Fruit fly (Drosophila melanogaster): ENCODE data around the gene CG5111.

CG5111 gene

DNA sequence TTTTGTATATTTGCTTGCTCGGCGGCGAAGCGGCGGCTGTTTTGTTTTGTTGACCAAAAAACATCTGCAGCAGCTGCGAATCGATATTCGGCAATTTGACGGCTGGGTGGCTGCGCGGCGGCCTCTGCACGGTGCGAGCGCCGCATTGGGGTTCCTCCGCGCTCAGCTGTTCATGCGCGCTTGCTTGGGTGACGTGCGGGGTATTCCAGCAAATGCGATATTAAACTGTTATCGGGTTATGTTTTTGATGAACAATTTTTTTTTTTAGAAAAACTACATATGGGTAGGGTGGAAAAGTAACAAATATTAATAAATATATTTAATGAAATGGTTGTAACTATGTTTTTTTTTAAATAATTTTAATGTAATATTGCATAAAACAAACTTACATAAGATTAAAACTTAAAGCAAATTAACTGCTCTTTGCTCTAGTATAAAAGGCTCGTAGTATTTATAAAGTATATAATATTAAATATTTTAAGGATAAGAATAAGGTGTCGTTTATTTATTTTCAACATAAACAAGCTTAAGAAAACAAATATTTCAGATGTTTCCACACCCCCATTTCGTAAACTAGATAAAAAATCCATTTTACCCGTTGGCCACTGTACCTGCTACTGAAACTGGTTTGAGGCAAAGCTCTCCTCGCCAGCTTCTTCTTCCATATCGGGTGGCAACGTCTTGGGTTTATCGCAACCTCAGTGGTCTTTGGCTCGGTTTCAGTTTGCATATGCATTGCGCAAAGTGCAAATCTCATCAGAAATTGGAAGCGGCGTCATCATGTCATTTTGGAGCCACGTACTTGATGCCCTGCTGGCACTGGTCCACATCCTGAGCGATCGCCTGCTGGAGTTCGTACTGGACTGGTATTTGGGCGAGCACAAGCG lies 15.1 kb upstream of the CG5111 start, which contains the start of the genes Gnpat and CG5112:
Gene Gnpat (minus strand): TSS at position 159 of the 887 bp plus-strand sequence.
Gene CG5112 (plus strand): TSS at position 683 of the 887 bp plus-strand sequence.
- peak; percentile 54 for TF ChIP-seq CG17801 (GFP tag; optimal IDR thresholded peaks at IDR 0.05; ENCODE audit: partially characterized antibody)

DNA sequence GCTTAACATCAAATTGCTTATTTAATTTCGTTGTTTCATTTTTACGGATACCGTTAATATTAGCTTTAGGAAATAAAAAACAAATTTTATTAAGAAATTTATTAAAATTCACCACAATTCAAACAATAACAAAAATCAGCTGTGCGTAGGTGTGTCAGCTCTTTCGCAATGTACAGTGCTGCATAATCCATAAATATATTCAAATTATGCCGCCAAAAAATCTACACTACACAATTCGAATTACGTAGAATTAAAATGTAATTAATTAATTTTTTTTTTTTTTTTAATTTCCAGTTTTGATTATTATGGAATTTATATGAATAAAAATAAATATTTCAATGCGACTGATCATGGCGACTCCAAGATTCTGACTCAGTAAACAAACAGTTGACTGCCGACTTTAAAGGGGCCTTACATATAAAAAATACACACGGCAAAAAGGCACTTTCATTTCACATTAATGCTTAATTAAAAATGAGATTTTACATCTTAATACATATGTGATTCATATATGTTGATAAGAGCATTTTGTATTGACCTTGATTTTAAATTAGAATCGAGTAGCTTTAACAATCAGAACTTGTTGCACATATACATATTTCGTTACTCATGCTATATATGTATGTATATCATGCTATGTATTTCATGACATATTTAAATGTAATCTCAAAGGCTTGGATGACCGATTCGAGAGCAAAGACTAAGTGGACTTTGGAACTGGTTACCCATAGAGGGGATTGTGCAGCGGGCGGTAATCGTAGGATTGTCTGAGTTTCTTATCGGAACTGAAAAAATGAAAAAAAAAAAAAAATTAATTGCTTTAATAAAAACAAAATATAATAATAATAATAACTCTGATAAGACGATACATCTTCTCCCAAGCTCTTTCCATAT lies 12.5 kb upstream of the CG5111 start:
- no peak for TF ChIP-seq CG17801 (GFP tag; optimal IDR thresholded peaks at IDR 0.05; ENCODE audit: partially characterized antibody)

DNA sequence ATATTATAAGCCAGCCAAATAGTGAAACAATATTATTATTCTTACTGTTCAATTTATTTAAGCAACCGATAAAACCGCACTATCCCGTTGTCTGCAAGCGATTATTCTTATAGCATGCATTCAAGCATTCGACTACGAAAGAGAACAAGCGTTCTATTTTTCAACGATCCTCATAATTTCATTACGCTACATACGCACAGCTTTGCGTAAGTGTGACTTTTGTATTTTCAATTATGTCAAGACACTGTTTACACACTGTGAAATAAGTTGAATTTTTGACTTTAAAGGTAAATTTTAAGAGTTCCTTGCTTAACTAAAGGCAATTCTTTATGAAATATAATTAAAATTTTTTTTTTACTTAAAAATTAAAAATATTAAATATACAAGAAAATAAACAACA lies 11.0 kb upstream of the CG5111 start, which contains the start of gene CG33494:
Gene CG33494 (minus strand): TSS at position 90 of the 400 bp plus-strand sequence.
- TF ChIP-seq CG17801 (GFP tag; optimal IDR thresholded peaks at IDR 0.05; ENCODE audit: partially characterized antibody), result no peak

DNA sequence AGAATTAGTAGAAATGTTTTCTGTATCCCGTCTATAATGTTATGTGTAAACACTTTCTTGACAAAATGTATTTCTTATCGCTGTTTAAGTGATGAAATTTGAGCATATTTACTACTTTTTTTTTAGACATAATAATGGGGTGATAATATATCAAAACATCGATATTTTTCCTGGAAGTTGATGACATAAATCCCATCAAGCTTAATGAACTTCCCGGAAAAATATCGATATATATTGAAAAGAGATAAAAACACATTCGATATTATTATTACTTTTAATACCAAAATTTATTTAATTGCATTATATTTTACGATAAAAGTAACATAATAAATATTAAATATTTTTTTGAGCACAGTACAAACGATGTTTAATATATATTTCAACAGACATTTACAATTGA lies 10.3 kb upstream of the CG5111 start:
- TF ChIP-seq CG17801 (GFP tag; optimal IDR thresholded peaks at IDR 0.05; ENCODE audit: partially characterized antibody), result no peak

DNA sequence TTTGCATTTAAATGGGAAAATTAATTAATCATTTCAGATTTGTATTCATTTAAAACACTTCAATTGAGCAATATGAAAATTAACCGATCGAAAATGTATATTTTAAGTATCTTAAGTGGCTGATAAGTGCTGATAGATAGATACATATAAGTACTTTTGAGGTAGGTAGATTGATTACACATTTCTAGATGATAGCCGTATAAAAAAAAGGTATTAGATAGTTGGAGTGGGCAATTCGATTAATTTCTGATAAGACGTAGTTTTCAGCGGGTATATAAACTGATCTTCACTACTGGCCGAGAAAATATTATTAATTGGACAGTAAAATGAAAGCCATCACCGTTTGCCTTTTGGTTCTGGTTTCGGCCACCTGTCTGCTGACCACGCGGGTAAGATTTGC lies 1.2 kb upstream of the CG5111 start, which contains the start of gene CG5107:
Gene CG5107 (plus strand): TSS at position 301 of the 400 bp plus-strand sequence.
- no peak for TF ChIP-seq CG17801 (GFP tag; optimal IDR thresholded peaks at IDR 0.05; ENCODE audit: partially characterized antibody)

DNA sequence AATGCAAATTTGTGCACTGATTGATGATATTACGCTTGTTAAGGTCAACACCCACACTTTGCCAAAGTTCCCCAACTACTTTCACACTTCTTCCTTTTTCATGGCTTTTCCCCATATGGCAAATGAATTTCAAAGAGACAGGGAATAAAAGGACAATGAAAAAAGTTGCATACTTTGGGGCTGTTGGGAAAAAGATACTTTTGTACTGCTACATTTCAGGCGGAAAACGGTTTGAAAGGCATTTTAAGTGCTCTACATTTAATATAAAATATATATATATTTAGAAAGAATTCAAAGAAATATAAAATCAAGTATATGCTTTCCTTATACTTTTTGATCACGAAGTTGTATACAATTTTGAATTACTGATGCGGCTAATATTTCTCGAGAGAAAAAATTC lies 6.7 kb downstream of the CG5111 start:
- TF ChIP-seq CG17801 (GFP tag; optimal IDR thresholded peaks at IDR 0.05; ENCODE audit: partially characterized antibody), result no peak

DNA sequence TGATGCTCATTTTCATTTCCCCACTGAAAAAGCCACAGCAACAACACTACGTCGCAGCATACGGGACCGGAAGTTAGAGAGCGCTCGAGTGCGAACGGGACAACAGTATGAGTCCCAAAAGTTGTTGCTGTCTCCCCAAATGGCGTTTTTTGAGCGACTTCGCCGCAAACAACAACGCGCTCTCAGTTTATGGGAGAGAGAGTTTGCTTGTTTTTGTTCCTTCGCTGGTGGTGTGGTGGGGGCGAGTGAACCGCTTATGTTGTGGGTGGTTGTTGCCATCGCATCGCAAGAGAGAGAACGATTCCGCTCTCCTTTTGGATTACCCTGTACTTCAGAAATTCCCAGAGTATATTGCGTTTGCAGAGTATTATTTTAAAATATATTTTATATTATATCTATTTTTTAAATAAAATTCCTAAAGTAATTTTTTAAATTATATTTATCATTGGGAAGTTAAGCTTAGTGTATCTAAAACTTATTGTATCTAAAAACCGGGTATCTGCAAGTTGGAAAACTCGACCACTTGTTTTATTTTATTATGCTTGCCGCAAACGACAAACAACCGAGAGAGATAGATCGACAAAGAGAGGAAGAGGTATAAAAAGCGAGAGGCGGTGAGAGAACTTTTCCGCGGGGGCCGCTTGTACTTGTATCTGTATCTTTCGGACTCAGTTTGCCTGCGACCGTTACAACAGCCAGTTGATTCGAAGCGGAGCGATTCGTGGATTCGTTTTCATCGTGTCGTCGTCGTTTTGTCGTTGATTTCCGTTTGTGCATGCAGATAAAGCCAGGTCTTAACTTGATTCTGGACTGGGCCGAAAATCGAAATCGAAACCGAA lies 9.6 kb downstream of the CG5111 start, which contains the start of gene msi:
Gene msi (plus strand): TSS at position 669 of the 839 bp plus-strand sequence.
- TF ChIP-seq CG17801 (GFP tag; optimal IDR thresholded peaks at IDR 0.05; ENCODE audit: partially characterized antibody), result peak; percentile 86

DNA sequence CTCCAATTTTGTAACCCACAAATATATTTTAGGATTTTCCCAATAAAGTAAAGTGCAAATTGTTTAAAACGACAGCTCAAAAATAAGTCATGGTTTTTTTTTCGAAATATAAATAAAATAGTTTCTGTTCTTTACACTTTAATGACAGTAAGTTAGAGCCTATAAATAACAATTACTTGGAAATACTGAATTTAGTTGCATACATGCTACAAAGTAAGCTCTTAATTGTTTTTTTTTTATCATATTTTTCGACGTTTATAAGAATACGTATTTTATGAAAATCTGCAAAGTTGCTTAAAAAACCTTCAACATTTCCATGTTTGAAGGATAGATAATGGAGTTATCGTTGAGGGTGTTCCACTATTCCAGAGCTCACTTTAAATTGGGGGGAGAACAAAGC lies 11.4 kb downstream of the CG5111 start:
- no peak for TF ChIP-seq CG17801 (GFP tag; optimal IDR thresholded peaks at IDR 0.05; ENCODE audit: partially characterized antibody)

DNA sequence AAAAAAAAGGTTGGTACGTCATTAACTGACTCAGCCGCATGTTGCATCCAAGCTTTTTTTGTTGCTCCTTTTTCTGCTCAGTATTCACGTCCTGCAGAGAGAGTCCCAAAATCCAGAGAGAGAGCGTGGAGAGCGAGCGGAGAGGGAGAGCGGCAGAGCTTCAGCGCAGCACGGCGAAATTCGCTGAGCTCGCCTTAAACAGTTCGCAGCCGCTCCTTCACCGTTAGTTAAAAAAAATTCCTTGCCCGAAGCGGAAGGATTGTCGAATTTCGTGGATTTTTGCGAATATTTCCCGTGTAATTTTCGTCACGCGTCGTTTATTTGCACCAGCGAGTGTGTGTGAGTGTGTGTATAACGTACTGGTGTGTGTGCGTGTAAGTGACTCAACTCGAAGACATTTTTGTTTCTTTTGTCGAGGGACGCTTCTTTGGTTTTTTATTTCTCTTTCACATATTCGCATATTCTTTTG lies 12.1 kb downstream of the CG5111 start:
- TF ChIP-seq CG17801 (GFP tag; optimal IDR thresholded peaks at IDR 0.05; ENCODE audit: partially characterized antibody), result peak; percentile 79

DNA sequence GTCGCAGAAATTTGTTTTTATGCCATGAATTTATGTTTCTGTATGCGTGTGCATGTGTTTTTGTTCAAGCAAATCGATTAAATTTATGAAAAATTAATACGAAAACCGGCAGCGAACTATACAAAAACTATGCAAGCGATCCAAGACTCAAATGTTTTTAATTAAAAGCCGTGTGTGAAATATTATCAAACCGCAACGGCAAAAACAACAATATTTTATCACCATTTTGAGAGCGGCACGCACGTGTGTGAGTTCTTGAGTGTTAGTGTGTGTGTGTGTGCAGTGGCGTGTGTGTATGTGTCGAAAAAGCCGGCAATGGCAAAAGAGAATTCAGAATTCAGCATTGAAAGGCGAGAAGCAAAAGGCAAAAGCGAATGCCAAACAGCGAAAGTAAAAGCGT lies 12.5 kb downstream of the CG5111 start:
- TF ChIP-seq CG17801 (GFP tag; optimal IDR thresholded peaks at IDR 0.05; ENCODE audit: partially characterized antibody), result no peak

DNA sequence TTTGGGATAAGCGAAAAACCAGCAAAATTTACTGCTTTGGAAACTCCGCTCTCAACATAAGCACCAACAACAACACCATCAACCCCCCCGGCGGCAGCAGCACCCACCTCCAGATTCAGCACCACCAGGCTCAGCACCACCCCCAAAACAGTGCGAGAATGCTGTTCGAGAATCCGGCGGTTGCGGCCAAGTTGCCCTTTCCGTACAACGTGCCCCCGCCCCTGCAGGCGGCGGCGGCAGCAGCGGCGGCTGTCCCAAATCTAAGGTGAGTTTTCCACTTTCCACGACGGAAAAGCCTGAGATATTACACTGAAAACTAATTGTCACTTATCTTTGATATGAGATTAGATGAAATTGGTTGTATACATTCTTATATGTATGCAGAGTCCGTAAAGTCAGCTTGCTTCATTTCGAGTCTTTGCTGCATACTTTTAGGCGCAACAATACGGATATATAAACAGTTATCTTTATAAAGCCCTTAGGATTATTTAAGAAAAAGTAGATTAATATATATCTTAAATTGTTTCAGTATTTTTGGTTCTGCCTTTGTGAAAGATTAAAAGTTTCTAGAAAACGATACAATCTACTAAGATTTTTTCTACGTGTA lies 13.5 kb downstream of the CG5111 start:
- no peak for TF ChIP-seq CG17801 (GFP tag; optimal IDR thresholded peaks at IDR 0.05; ENCODE audit: partially characterized antibody)

DNA sequence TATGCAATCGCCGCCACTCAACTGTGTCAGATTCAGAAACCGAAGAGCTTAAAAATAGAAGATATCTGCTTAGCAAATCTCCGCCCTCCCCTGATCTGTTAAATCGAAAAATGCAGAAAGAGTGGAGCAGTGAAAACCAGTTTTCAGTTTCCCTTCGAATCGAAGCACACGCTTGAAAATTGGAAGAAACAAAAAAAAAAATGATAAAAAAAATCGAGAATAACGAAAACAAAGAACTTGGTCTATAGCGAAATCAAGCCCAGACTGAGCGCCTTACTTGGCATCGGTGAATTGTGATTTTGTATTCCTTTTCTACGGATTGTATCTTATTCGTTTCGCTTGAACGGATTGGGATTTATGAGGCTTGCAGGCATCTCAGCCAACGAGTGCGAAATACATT lies 23.2 kb downstream of the CG5111 start:
- TF ChIP-seq CG17801 (GFP tag; optimal IDR thresholded peaks at IDR 0.05; ENCODE audit: partially characterized antibody), result no peak

DNA sequence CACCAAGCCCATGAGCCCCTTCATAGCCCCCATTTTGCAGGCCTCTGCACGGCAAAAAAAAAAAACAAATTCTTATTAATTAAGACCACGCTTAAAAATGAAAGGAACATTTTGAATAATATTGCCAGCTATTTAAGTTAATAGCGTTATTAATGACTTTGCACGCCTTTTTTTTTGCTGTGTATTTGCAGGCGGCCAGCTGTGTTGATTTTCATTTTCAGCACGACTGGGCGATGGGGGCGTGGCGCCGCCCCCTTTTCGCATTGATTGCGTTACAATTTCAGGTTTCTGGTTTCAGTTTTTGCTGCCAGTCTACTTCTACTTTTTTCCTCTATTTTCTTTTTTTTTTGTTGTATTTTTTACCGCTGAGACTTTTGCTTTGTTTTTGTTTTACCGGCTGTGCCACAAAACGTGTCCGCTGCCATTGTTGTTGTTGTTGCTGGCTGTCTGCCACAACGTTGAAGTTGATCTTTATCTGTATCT lies 25.9 kb downstream of the CG5111 start:
- no peak for TF ChIP-seq CG17801 (GFP tag; optimal IDR thresholded peaks at IDR 0.05; ENCODE audit: partially characterized antibody)
